Fruit fly (Drosophila melanogaster) whole organism: ENCODE results near the gene dbf.

Experiments
- CG8478 ChIP-seq: fragments of >200 bp; optimal IDR thresholded peaks from 2 replicates; lab custom pipeline; 2018; ENCODE audit warnings: inconsistent platforms
- Dll ChIP-seq: fragments of >200 bp; optimal IDR thresholded peaks from 2 replicates; lab custom pipeline; 2017
- EcR ChIP-seq, 2 experiments: fragments of >200 bp; optimal IDR thresholded peaks; 2 replicates each; lab custom pipeline; 2017; ENCODE audit warnings: missing biosample characterization in 2 of 2, missing genetic modification characterization in 2 of 2, missing genetic modification reagents in 2 of 2
- pan ChIP-seq: fragments of >200 bp; optimal IDR thresholded peaks from 2 replicates; lab custom pipeline; 2017
- psq ChIP-seq: fragments of >200 bp; optimal IDR thresholded peaks from 2 replicates; lab custom pipeline; 2017
- usp ChIP-seq: fragments of >200 bp; optimal IDR thresholded peaks from 2 replicates; lab custom pipeline; 2017; ENCODE audit warnings: missing biosample characterization, missing genetic modification characterization, mixed read lengths

The dbf gene

dm6 chr2L:10677715-10678088 is 26.3 kb downstream of the dbf start:
- TF ChIP-seq usp (GFP tag; lab: Kevin White, UChicago) (no peak), pan (lab: Kevin White, UChicago) (no peak), psq (lab: Kevin White, UChicago) (no peak), Dll (lab: Kevin White, UChicago) (no peak), CG8478 (lab: Kevin White, UChicago) (no peak), EcR (GFP tag; optimal IDR thresholded peaks at IDR 0.05; lab: Kevin White, UChicago) (no peak)

- TF ChIP-seq Dll (lab: Kevin White, UChicago) = no peak
- no peak for TF ChIP-seq CG8478 (lab: Kevin White, UChicago)
- no peak for TF ChIP-seq psq (lab: Kevin White, UChicago)
- no peak for TF ChIP-seq EcR (GFP tag; optimal IDR thresholded peaks at IDR 0.05; lab: Kevin White, UChicago)
- TF ChIP-seq pan (lab: Kevin White, UChicago) = no peak
- TF ChIP-seq usp (GFP tag; lab: Kevin White, UChicago) = no peak
These were observed 28.2 kb downstream of the dbf start for dm6 chr2L:10679568-10679967.

dm6 chr2L:10680584-10681080 is 29.2 kb downstream of the dbf start, which contains the start of gene CG17105:
Gene CG17105, plus strand, starts transcription at chr2L:10681030.
- TF ChIP-seq psq (lab: Kevin White, UChicago) = no peak

dm6 chr2L:10681602-10682001 is 30.2 kb downstream of the dbf start, which contains the start of gene CG17107:
Gene CG17107, plus strand, starts transcription at chr2L:10681902.
- TF ChIP-seq Dll (lab: Kevin White, UChicago) = no peak
- no peak for TF ChIP-seq psq (lab: Kevin White, UChicago)

dm6 chr2L:10682197-10682596 is 30.8 kb downstream of the dbf start:
- TF ChIP-seq Dll (lab: Kevin White, UChicago) = no peak
- TF ChIP-seq CG8478 (lab: Kevin White, UChicago) = no peak
- TF ChIP-seq pan (lab: Kevin White, UChicago) = no peak

dm6 chr2L:10682912-10683311 is 31.5 kb downstream of the dbf start:
- TF ChIP-seq CG8478 (lab: Kevin White, UChicago) (no peak), Dll (lab: Kevin White, UChicago) (no peak), psq (lab: Kevin White, UChicago) (no peak), EcR (GFP tag; optimal IDR thresholded peaks at IDR 0.05; lab: Kevin White, UChicago) (no peak), pan (lab: Kevin White, UChicago) (no peak), usp (GFP tag; lab: Kevin White, UChicago) (no peak)

dm6 chr2L:10684309-10684708 is 32.9 kb downstream of the dbf start, which contains the start of gene CG7299:
Gene CG7299, minus strand, starts transcription at chr2L:10684409.
- TF ChIP-seq psq (lab: Kevin White, UChicago) (no peak), CG8478 (lab: Kevin White, UChicago) (no peak), EcR (GFP tag; optimal IDR thresholded peaks at IDR 0.05; lab: Kevin White, UChicago) (no peak), usp (GFP tag; lab: Kevin White, UChicago) (no peak), pan (lab: Kevin White, UChicago) (no peak), Dll (lab: Kevin White, UChicago) (no peak)

dm6 chr2L:10685666-10686065 is 34.3 kb downstream of the dbf start:
- TF ChIP-seq psq (lab: Kevin White, UChicago) (no peak), pan (lab: Kevin White, UChicago) (no peak), usp (GFP tag; lab: Kevin White, UChicago) (no peak), EcR (GFP tag; optimal IDR thresholded peaks at IDR 0.05; lab: Kevin White, UChicago) (no peak), Dll (lab: Kevin White, UChicago) (no peak), CG8478 (lab: Kevin White, UChicago) (no peak)

dm6 chr2L:10687009-10687793 is 35.8 kb downstream of the dbf start, which contains the start of gene CG7296:
Gene CG7296, minus strand, starts transcription at chr2L:10687066.
- no peak for TF ChIP-seq pan (lab: Kevin White, UChicago)
- no peak for TF ChIP-seq EcR (GFP tag; optimal IDR thresholded peaks at IDR 0.05; lab: Kevin White, UChicago)
- TF ChIP-seq CG8478 (lab: Kevin White, UChicago) = no peak
- TF ChIP-seq Dll (lab: Kevin White, UChicago) = no peak
- no peak for TF ChIP-seq psq (lab: Kevin White, UChicago)
- TF ChIP-seq usp (GFP tag; lab: Kevin White, UChicago) = no peak

dm6 chr2L:10687794-10688185 is 36.4 kb downstream of the dbf start:
- TF ChIP-seq CG8478 (lab: Kevin White, UChicago) (no peak), psq (lab: Kevin White, UChicago) (no peak), pan (lab: Kevin White, UChicago) (no peak), EcR (GFP tag; optimal IDR thresholded peaks at IDR 0.05; lab: Kevin White, UChicago) (no peak), Dll (lab: Kevin White, UChicago) (no peak), usp (GFP tag; lab: Kevin White, UChicago) (no peak)

- TF ChIP-seq CG8478 (lab: Kevin White, UChicago) (no peak), pan (lab: Kevin White, UChicago) (no peak), psq (lab: Kevin White, UChicago) (no peak), Dll (lab: Kevin White, UChicago) (no peak), usp (GFP tag; lab: Kevin White, UChicago) (no peak), EcR (GFP tag; optimal IDR thresholded peaks at IDR 0.05; lab: Kevin White, UChicago) (no peak)
These were observed 37.4 kb downstream of the dbf start for dm6 chr2L:10688764-10689163.
